Fruit fly (Drosophila melanogaster): ENCODE results near the gene dmGlut.

dm6 chr2L:11987945-11988344, 39.3 kb upstream of the dmGlut start, which contains the start of the genes CG6686 and CG34163:
- TF ChIP-seq CG7101 (tag; optimal IDR thresholded peaks at IDR 0.05) (peak; percentile 48), pad (GFP tag; optimal IDR thresholded peaks at IDR 0.05) (no peak), cic (GFP tag; optimal IDR thresholded peaks at IDR 0.05) (no peak), Hr96 (GFP tag; optimal IDR thresholded peaks at IDR 0.05) (no peak), kay (GFP tag; ENCODE audit: borderline replicate concordance) (no peak), cnc (optimal IDR thresholded peaks at IDR 0.05) (no peak), tj (GFP tag; optimal IDR thresholded peaks at IDR 0.05) (peak; percentile 42), Crg-1 (GFP tag; optimal IDR thresholded peaks at IDR 0.05) (peak; percentile 27)
